Worm (Caenorhabditis elegans): ENCODE data around the gene lgc-43.

ce11 chrIV:10599983-10600382 lies 21.5 kb downstream of the lgc-43 start, which contains the start of gene R09H10.1:
- TF ChIP-seq nhr-76 (tag; optimal IDR thresholded peaks at IDR 0.05) (no peak), unc-62 (GFP tag; optimal IDR thresholded peaks at IDR 0.05) (no peak), skn-1 (tag; optimal IDR thresholded peaks at IDR 0.05) (no peak), ZK546.5 (tag; optimal IDR thresholded peaks at IDR 0.05) (no peak)
